Worm (Caenorhabditis elegans) whole organism, young adult: ENCODE results near the gene E02H1.5.

Source experiments
- B0019.2 ChIP-seq: fragments of 200-800 bp; sonication (Bioruptor generic); conservative IDR thresholded peaks from 2 replicates; pipeline ENCODE4 v1.3.6; 2022; ENCODE audit warnings: missing genetic modification reagents, missing genetic modification characterization, missing compliant biosample characterization
- C17E4.6 ChIP-seq: fragments of 200-800 bp; sonication (Bioruptor generic); IDR thresholded peaks from 2 replicates; pipeline ENCODE4 v1.3.6; 2022; ENCODE audit warnings: missing genetic modification reagents, missing genetic modification characterization, missing compliant biosample characterization
- D2030.7 ChIP-seq: fragments of 200-800 bp; sonication (Bioruptor generic); IDR thresholded peaks from 2 replicates; pipeline ENCODE4 v1.3.6; 2022; ENCODE audit warnings: missing genetic modification reagents, missing genetic modification characterization, missing compliant biosample characterization
- F23B12.7 ChIP-seq: sonication (generic microtip); optimal IDR thresholded peaks from 2 replicates; lab custom pipeline; 2017; ENCODE audit warnings: missing genetic modification characterization, mild to moderate bottlenecking, missing compliant biosample characterization, antibody characterized with exemption, moderate library complexity; ENCODE audit not compliant: insufficient read depth
- F33H1.4 ChIP-seq: fragments of 200-800 bp; sonication (Bioruptor generic); IDR thresholded peaks from 2 replicates; pipeline ENCODE4 v1.3.6; 2022; ENCODE audit warnings: missing genetic modification reagents, missing genetic modification characterization, missing compliant biosample characterization
- F37B4.10 ChIP-seq: fragments of 200-800 bp; sonication (Bioruptor generic); IDR thresholded peaks from 2 replicates; pipeline ENCODE4 v1.3.6; 2022; ENCODE audit warnings: missing genetic modification characterization, missing compliant biosample characterization
- F39B2.1 ChIP-seq: fragments of 200-800 bp; sonication (Bioruptor generic); IDR thresholded peaks from 2 replicates; pipeline ENCODE4 v1.3.6; 2022; ENCODE audit warnings: missing genetic modification reagents, missing genetic modification characterization, missing compliant biosample characterization
- F57A8.1 ChIP-seq: fragments of 200-800 bp; sonication (Bioruptor generic); optimal IDR thresholded peaks from 2 replicates; lab custom pipeline; 2018; ENCODE audit warnings: mild to moderate bottlenecking, missing genetic modification characterization, moderate library complexity, missing compliant biosample characterization
- T07F8.4 ChIP-seq: sonication (generic microtip); optimal IDR thresholded peaks from 2 replicates; lab custom pipeline; 2016; ENCODE audit warnings: mild to moderate bottlenecking, missing genetic modification characterization, moderate library complexity, missing compliant biosample characterization
- Y53F4B.3 ChIP-seq: fragments of 200-800 bp; sonication (Bioruptor generic); IDR thresholded peaks from 2 replicates; pipeline ENCODE4 v1.3.6; 2022; ENCODE audit warnings: missing genetic modification reagents, missing genetic modification characterization, missing compliant biosample characterization
- Y53G8AR.9 ChIP-seq: fragments of 200-800 bp; sonication (Bioruptor generic); conservative IDR thresholded peaks from 2 replicates; pipeline ENCODE4 v1.3.6; 2022; ENCODE audit warnings: missing genetic modification reagents, missing genetic modification characterization, missing compliant biosample characterization
- Y56A3A.18 ChIP-seq: fragments of 200-800 bp; sonication (Bioruptor generic); IDR thresholded peaks from 2 replicates; pipeline ENCODE4 v1.3.6; 2022; ENCODE audit warnings: missing genetic modification reagents, missing genetic modification characterization, missing compliant biosample characterization
- Y95B8A.8 ChIP-seq: fragments of 200-800 bp; sonication (Bioruptor generic); IDR thresholded peaks from 2 replicates; pipeline ENCODE4 v1.3.6; 2022; ENCODE audit warnings: missing genetic modification reagents, missing genetic modification characterization, missing compliant biosample characterization
- ZK185.1 ChIP-seq: sonication (generic microtip); optimal IDR thresholded peaks from 2 replicates; lab custom pipeline; 2016; ENCODE audit warnings: mild to moderate bottlenecking, missing genetic modification characterization, missing compliant biosample characterization; ENCODE audit not compliant: poor library complexity, severe bottlenecking
- atf-7 ChIP-seq: sonication (generic microtip); optimal IDR thresholded peaks from 2 replicates; lab custom pipeline; 2017; ENCODE audit warnings: mild to moderate bottlenecking, missing genetic modification characterization, missing compliant biosample characterization
- athp-1 ChIP-seq: sonication (generic microtip); optimal IDR thresholded peaks from 2 replicates; lab custom pipeline; 2017; ENCODE audit warnings: mild to moderate bottlenecking, missing genetic modification characterization, missing compliant biosample characterization
- attf-3 ChIP-seq: fragments of 200-800 bp; sonication (Bioruptor generic); conservative IDR thresholded peaks from 2 replicates; pipeline ENCODE4 v1.3.6; 2022; ENCODE audit warnings: missing genetic modification reagents, missing genetic modification characterization, missing compliant biosample characterization
- attf-5 ChIP-seq: fragments of 200-800 bp; sonication (Bioruptor generic); optimal IDR thresholded peaks from 2 replicates; lab custom pipeline; 2018; ENCODE audit warnings: mild to moderate bottlenecking, missing genetic modification characterization, missing compliant biosample characterization
- cebp-1 ChIP-seq, 2 experiments: fragments of 200-800 bp in 1 of 2; sonication (Bioruptor generic) in 1 of 2; sonication (generic microtip) in 1 of 2; IDR thresholded peaks in 1 of 2; optimal IDR thresholded peaks in 1 of 2; 2 replicates each; pipeline versions ENCODE4 v1.3.6 to Lab custom; 2017 to 2022; ENCODE audit warnings: missing compliant biosample characterization in 2 of 2, missing genetic modification characterization in 2 of 2, mild to moderate bottlenecking in 1 of 2, missing genetic modification reagents in 1 of 2, moderate library complexity in 1 of 2
- dox-1 ChIP-seq: fragments of 200-800 bp; sonication (Bioruptor generic); IDR thresholded peaks from 2 replicates; pipeline ENCODE4 v1.3.6; 2022; ENCODE audit warnings: missing genetic modification reagents, missing genetic modification characterization, missing compliant biosample characterization
- dpl-1 ChIP-seq: fragments of 150-350 bp; optimal IDR thresholded peaks from 2 replicates; lab custom pipeline; 2014; ENCODE audit warnings: missing biosample characterization, missing genetic modification reagents, missing genetic modification characterization
- efl-1 ChIP-seq: fragments of 150-350 bp; optimal IDR thresholded peaks from 2 replicates; lab custom pipeline; 2014; ENCODE audit warnings: missing biosample characterization, missing genetic modification reagents, missing genetic modification characterization
- egl-44 ChIP-seq: fragments of 200-800 bp; sonication (Bioruptor generic); IDR thresholded peaks from 2 replicates; pipeline ENCODE4 v1.3.6; 2022; ENCODE audit warnings: missing genetic modification reagents, missing genetic modification characterization, missing compliant biosample characterization
- egrh-3 ChIP-seq: fragments of 200-800 bp; sonication (Bioruptor generic); IDR thresholded peaks from 2 replicates; pipeline ENCODE4 v1.3.6; 2022; ENCODE audit warnings: missing genetic modification reagents, missing genetic modification characterization, missing compliant biosample characterization
- ets-4 ChIP-seq: fragments of 200-800 bp; sonication (Bioruptor generic); optimal IDR thresholded peaks from 2 replicates; lab custom pipeline; 2018; ENCODE audit warnings: mild to moderate bottlenecking, missing genetic modification characterization, missing compliant biosample characterization
- fkh-3 ChIP-seq: sonication (generic microtip); optimal IDR thresholded peaks from 2 replicates; lab custom pipeline; 2016; ENCODE audit warnings: mild to moderate bottlenecking, missing genetic modification characterization, missing compliant biosample characterization
- let-526 ChIP-seq: fragments of 200-800 bp; sonication (Bioruptor generic); IDR thresholded peaks from 2 replicates; pipeline ENCODE4 v1.3.6; 2022; ENCODE audit warnings: missing genetic modification reagents, missing genetic modification characterization, missing compliant biosample characterization
- lin-35 ChIP-seq, 3 experiments: fragments of 150-350 bp in 2 of 3; sonication (generic microtip) in 1 of 3; optimal IDR thresholded peaks; 2 replicates each; lab custom pipeline; 2014 to 2018; ENCODE audit warnings: missing biosample characterization in 3 of 3, missing genetic modification characterization in 3 of 3, missing genetic modification reagents in 3 of 3
- lsy-27 ChIP-seq: sonication (generic microtip); optimal IDR thresholded peaks from 2 replicates; lab custom pipeline; 2017; ENCODE audit warnings: missing genetic modification characterization, mild to moderate bottlenecking, missing compliant biosample characterization, antibody characterized with exemption, missing genotype, borderline replicate concordance; ENCODE audit not compliant: insufficient read depth
- madf-3 ChIP-seq: fragments of 200-800 bp; sonication (Bioruptor generic); IDR thresholded peaks from 2 replicates; pipeline ENCODE4 v1.3.6; 2022; ENCODE audit warnings: missing genetic modification reagents, missing genetic modification characterization, missing compliant biosample characterization
- mcd-1 ChIP-seq: fragments of 200-800 bp; sonication (Bioruptor generic); IDR thresholded peaks from 2 replicates; pipeline ENCODE4 v1.3.6; 2022; ENCODE audit warnings: missing genetic modification reagents, missing genetic modification characterization, missing compliant biosample characterization
- mel-28 ChIP-seq: sonication (generic microtip); optimal IDR thresholded peaks from 2 replicates; lab custom pipeline; 2016; ENCODE audit warnings: borderline replicate concordance, mild to moderate bottlenecking, missing genetic modification characterization, missing compliant biosample characterization
- nfya-1 ChIP-seq: sonication (generic microtip); optimal IDR thresholded peaks from 2 replicates; lab custom pipeline; 2017; ENCODE audit warnings: antibody characterized with exemption, missing compliant biosample characterization, missing genetic modification characterization, borderline replicate concordance; ENCODE audit not compliant: insufficient read depth
- nfyb-1 ChIP-seq: fragments of 200-800 bp; sonication (Bioruptor generic); IDR thresholded peaks from 2 replicates; pipeline ENCODE4 v1.3.6; 2022; ENCODE audit warnings: missing genetic modification reagents, missing genetic modification characterization, missing compliant biosample characterization
- nhr-27 ChIP-seq: fragments of 200-800 bp; sonication (Bioruptor generic); optimal IDR thresholded peaks from 2 replicates; lab custom pipeline; 2018; ENCODE audit warnings: mild to moderate bottlenecking, missing genetic modification characterization, moderate library complexity, missing compliant biosample characterization
- nhr-90 ChIP-seq: sonication (generic microtip); optimal IDR thresholded peaks from 2 replicates; lab custom pipeline; 2016; ENCODE audit warnings: missing genotype, mild to moderate bottlenecking, missing genetic modification characterization, missing compliant biosample characterization
- pha-4 ChIP-seq: fragments of 150-350 bp; sonication (generic microtip); optimal IDR thresholded peaks from 2 replicates; lab custom pipeline; 2014; ENCODE audit warnings: missing biosample characterization, missing genetic modification reagents, missing genetic modification characterization
- rec-8 ChIP-seq, 2 experiments: sonication (generic microtip); optimal IDR thresholded peaks; 2 replicates each; lab custom pipeline; 2016; ENCODE audit warnings: mild to moderate bottlenecking in 2 of 2, missing genetic modification characterization in 2 of 2, missing genetic modification reagents in 2 of 2, missing genotype in 2 of 2, missing biosample characterization in 1 of 2, missing compliant biosample characterization in 1 of 2, moderate library complexity in 1 of 2
- repo-1 ChIP-seq: sonication (generic microtip); optimal IDR thresholded peaks from 2 replicates; lab custom pipeline; 2017; ENCODE audit warnings: mild to moderate bottlenecking, missing genetic modification characterization, missing compliant biosample characterization
- rpc-1 ChIP-seq, 2 experiments: fragments of 150-350 bp in 1 of 2; sonication (generic microtip) in 1 of 2; optimal IDR thresholded peaks; 2 replicates each; lab custom pipeline; 2014 to 2018; ENCODE audit warnings: missing biosample characterization in 1 of 2, missing genetic modification characterization in 1 of 2, missing genetic modification reagents in 1 of 2, missing genotype in 1 of 2
- sea-2 ChIP-seq: fragments of 200-800 bp; sonication (Bioruptor generic); IDR thresholded peaks from 2 replicates; pipeline ENCODE4 v1.3.6; 2022; ENCODE audit warnings: missing genetic modification characterization, missing compliant biosample characterization
- sptf-2 ChIP-seq: fragments of 200-800 bp; sonication (Bioruptor generic); optimal IDR thresholded peaks from 2 replicates; lab custom pipeline; 2018; ENCODE audit warnings: mild to moderate bottlenecking, missing genetic modification characterization, missing compliant biosample characterization
- tbp1 ChIP-seq: fragments of 200-800 bp; sonication (Bioruptor generic); optimal IDR thresholded peaks from 2 replicates; lab custom pipeline; 2018; ENCODE audit warnings: mild to moderate bottlenecking, missing genetic modification characterization, missing compliant biosample characterization
- zfh-2 ChIP-seq: fragments of 200-800 bp; sonication (Bioruptor generic); conservative IDR thresholded peaks from 2 replicates; pipeline ENCODE4 v1.3.6; 2022; ENCODE audit warnings: missing genetic modification reagents, missing genetic modification characterization, missing compliant biosample characterization
- ztf-22 ChIP-seq: fragments of 200-800 bp; sonication (Bioruptor generic); optimal IDR thresholded peaks from 2 replicates; lab custom pipeline; 2018; ENCODE audit warnings: mild to moderate bottlenecking, missing genetic modification characterization, moderate library complexity, missing compliant biosample characterization
- ztf-26 ChIP-seq: sonication (generic microtip); optimal IDR thresholded peaks from 2 replicates; lab custom pipeline; 2017; ENCODE audit warnings: missing genetic modification characterization, missing compliant biosample characterization

The E02H1.5 gene

DNA sequence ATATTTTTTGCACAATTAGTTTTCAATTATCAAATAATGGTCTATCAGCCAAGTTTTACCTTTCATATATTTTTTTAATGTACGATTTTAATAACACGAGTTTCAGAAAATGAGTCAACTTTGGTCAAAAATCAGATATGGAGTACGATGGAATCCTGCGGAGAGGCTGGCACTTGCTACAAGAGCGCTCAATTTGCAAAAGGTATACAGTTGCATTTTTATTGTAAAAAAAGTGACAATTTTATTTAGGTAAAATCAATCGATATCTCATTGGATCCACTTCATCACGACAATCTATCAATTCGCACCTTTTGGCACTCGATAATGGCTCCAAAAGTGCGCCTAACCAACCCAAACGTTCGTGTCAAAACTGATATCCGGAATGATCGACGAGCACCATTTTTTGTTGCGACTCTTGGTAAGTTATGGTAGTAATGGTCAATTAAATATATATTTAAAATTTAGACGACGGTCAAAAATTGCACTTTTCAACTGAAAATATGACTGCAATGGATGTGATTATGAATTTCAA is 2.6 kb downstream of the E02H1.5 start, which contains the start of gene mrpl-53:
mrpl-53 (plus strand) TSS at position 107 of the 532 bp plus-strand sequence.
- TF ChIP-seq attf-5 (GFP tag; lab: Kevin White, UChicago) (no peak), athp-1 (tag; lab: Kevin White, UChicago) (peak; percentile 6), sea-2 (GFP tag; lab: Robert Waterston, UW) (no peak), fkh-3 (tag; lab: Kevin White, UChicago) (no peak), ztf-26 (tag; lab: Kevin White, UChicago) (no peak), B0019.2 (GFP tag; lab: Robert Waterston, UW) (no peak), pha-4 (tag; lab: Kevin White, UChicago) (no peak), attf-3 (GFP tag; lab: Robert Waterston, UW) (0 out of 2 replicates have a peak, but pooled peaks have one; percentile 9), mel-28 (tag; lab: Kevin White, UChicago) (no peak), Y53G8AR.9 (no peak), ztf-22 (GFP tag; lab: Kevin White, UChicago) (no peak), ZK185.1 (peak; percentile 15), tbp1 (GFP tag; lab: Kevin White, UChicago) (no peak), egrh-3 (GFP tag; lab: Robert Waterston, UW) (no peak), atf-7 (tag; lab: Kevin White, UChicago) (no peak), dpl-1 (GFP tag; lab: Kevin White, UChicago) (no peak), let-526 (no peak), rec-8 (tag; optimal IDR thresholded peaks at IDR 0.05; lab: Kevin White, UChicago) (no peak), F33H1.4 (no peak), mcd-1 (GFP tag; lab: Robert Waterston, UW) (no peak; the same call in 1 of the 2 replicates), cebp-1 (GFP tag; IDR thresholded peaks at IDR 0.05; lab: Robert Waterston, UW) (no peak; the same call in 1 of the 2 replicates), cebp-1 (tag; optimal IDR thresholded peaks at IDR 0.05; lab: Kevin White, UChicago) (peak; percentile 19), nhr-27 (tag; lab: Kevin White, UChicago) (no peak), Y95B8A.8 (GFP tag; lab: Robert Waterston, UW) (no peak), repo-1 (tag; lab: Kevin White, UChicago) (peak; percentile 55), D2030.7 (GFP tag; lab: Robert Waterston, UW) (no peak), sptf-2 (GFP tag; lab: Kevin White, UChicago) (no peak), zfh-2 (GFP tag; lab: Robert Waterston, UW) (no peak), rpc-1 (optimal IDR thresholded peaks at IDR 0.05; lab: Kevin White, UChicago) (no peak), rpc-1 (tag; optimal IDR thresholded peaks at IDR 0.05; lab: Kevin White, UChicago) (no peak), C17E4.6 (no peak), Y53F4B.3 (GFP tag; lab: Robert Waterston, UW) (no peak), nfya-1 (tag; lab: Kevin White, UChicago) (no peak), madf-3 (0 out of 2 replicates have a peak, but pooled peaks have one; percentile 29), ets-4 (GFP tag; lab: Kevin White, UChicago) (no peak), dox-1 (GFP tag; lab: Robert Waterston, UW) (no peak; the same call in 1 of the 2 replicates), Y56A3A.18 (no peak), lin-35 (GFP tag; optimal IDR thresholded peaks at IDR 0.05; lab: Kevin White, UChicago) (peak in 1 of 3 experiments; percentile 44), T07F8.4 (no peak), nfyb-1 (GFP tag; lab: Robert Waterston, UW) (peak; percentile 71; the same call in 1 of the 2 replicates), egl-44 (no peak), F39B2.1 (GFP tag; lab: Robert Waterston, UW) (no peak), F23B12.7 (tag; lab: Kevin White, UChicago) (no peak), nhr-90 (no peak), F57A8.1 (GFP tag; lab: Kevin White, UChicago) (no peak), lsy-27 (tag; lab: Kevin White, UChicago) (no peak), F37B4.10 (GFP tag; lab: Robert Waterston, UW) (no peak), efl-1 (GFP tag; lab: Kevin White, UChicago) (no peak)
